Worm (Caenorhabditis elegans) whole organism, young adult: ENCODE data around the gene F52G3.8.

ENCODE experiments used
- F55B11.4 ChIP-seq: sonication (generic microtip); optimal IDR thresholded peaks from 2 replicates; lab custom pipeline; 2016; ENCODE audit warnings: missing compliant biosample characterization, missing genetic modification characterization, borderline replicate concordance; ENCODE audit not compliant: insufficient read depth
- F57A8.1 ChIP-seq: fragments of 200-800 bp; sonication (Bioruptor generic); optimal IDR thresholded peaks from 2 replicates; lab custom pipeline; 2018; ENCODE audit warnings: mild to moderate bottlenecking, missing genetic modification characterization, moderate library complexity, missing compliant biosample characterization
- Y53F4B.3 ChIP-seq: fragments of 200-800 bp; sonication (Bioruptor generic); IDR thresholded peaks from 2 replicates; pipeline ENCODE4 v1.3.6; 2022; ENCODE audit warnings: missing genetic modification reagents, missing genetic modification characterization, missing compliant biosample characterization
- ama-1 ChIP-seq, 3 experiments: fragments of 150-350 bp in 1 of 3; sonication (generic microtip) in 2 of 3; optimal IDR thresholded peaks; 2 replicates each; lab custom pipeline; 2014 to 2018; ENCODE audit warnings: missing biosample characterization in 2 of 3, missing genetic modification characterization in 2 of 3, missing genetic modification reagents in 2 of 3
- attf-3 ChIP-seq: fragments of 200-800 bp; sonication (Bioruptor generic); conservative IDR thresholded peaks from 2 replicates; pipeline ENCODE4 v1.3.6; 2022; ENCODE audit warnings: missing genetic modification reagents, missing genetic modification characterization, missing compliant biosample characterization
- ekl-4 ChIP-seq: fragments of 200-800 bp; sonication (Bioruptor generic); IDR thresholded peaks from 2 replicates; pipeline ENCODE4 v1.3.6; 2022; ENCODE audit warnings: missing genetic modification reagents, missing genetic modification characterization, missing compliant biosample characterization
- mes-4 ChIP-seq: sonication (generic microtip); optimal IDR thresholded peaks from 2 replicates; lab custom pipeline; 2016; ENCODE audit warnings: missing genotype, missing genetic modification characterization, missing compliant biosample characterization

- TF ChIP-seq F55B11.4 (tag; lab: Kevin White, UChicago) (no peak), attf-3 (GFP tag; lab: Robert Waterston, UW) (no peak), mes-4 (tag; lab: Kevin White, UChicago) (no peak), ekl-4 (no peak), Y53F4B.3 (GFP tag; lab: Robert Waterston, UW) (no peak), F57A8.1 (GFP tag; lab: Kevin White, UChicago) (no peak), ama-1 (optimal IDR thresholded peaks at IDR 0.05; lab: Kevin White, UChicago) (no peak), ama-1 (GFP tag; optimal IDR thresholded peaks at IDR 0.05; lab: Kevin White, UChicago) (no peak)
These were observed 9.9 kb upstream of the F52G3.8 start for ce11 chrX:16962640-16963039.
